Fruit fly (Drosophila melanogaster) whole organism, embryonic: Measurements from ENCODE around the gene CG1764.
A peak's percentile ranks its signal among the peaks of the same experiment; 100 is the strongest.

Experiments used
- Blimp-1 ChIP-seq: fragments of 200-800 bp; sonication (Bioruptor generic); optimal IDR thresholded peaks from 3 replicates; lab custom pipeline; 2018; ENCODE audit warnings: missing biosample characterization, missing genetic modification characterization, mild to moderate bottlenecking, moderate library complexity, missing genetic modification reagents
- CG10565 ChIP-seq: fragments of 200-800 bp; sonication (Bioruptor generic); optimal IDR thresholded peaks from 3 replicates; lab custom pipeline; 2016; ENCODE audit warnings: missing biosample characterization, mild to moderate bottlenecking, missing genetic modification characterization
- CG11085 ChIP-seq: fragments of 200-800 bp; sonication (Bioruptor generic); IDR thresholded peaks from 2 replicates; pipeline ENCODE4 v1.3.6; 2022; ENCODE audit warnings: missing biosample characterization, missing genetic modification characterization
- CG11093 ChIP-seq: fragments of 200-800 bp; sonication (Bioruptor generic); IDR thresholded peaks from 3 replicates; pipeline ENCODE4 v1.3.6; 2022; ENCODE audit warnings: missing biosample characterization, missing genetic modification characterization
- CG12219 ChIP-seq: fragments of 200-800 bp; sonication (Bioruptor generic); optimal IDR thresholded peaks from 3 replicates; lab custom pipeline; 2018; ENCODE audit warnings: missing biosample characterization, mild to moderate bottlenecking, missing genetic modification characterization
- CG13424 ChIP-seq: fragments of 200-800 bp; sonication (Bioruptor generic); optimal IDR thresholded peaks from 2 replicates; lab custom pipeline; 2019; ENCODE audit warnings: missing biosample characterization, mild to moderate bottlenecking, missing genetic modification characterization, moderate library complexity
- CG14710 ChIP-seq: fragments of 200-800 bp; sonication (Bioruptor generic); optimal IDR thresholded peaks from 3 replicates; lab custom pipeline; 2019; ENCODE audit warnings: missing biosample characterization, mild to moderate bottlenecking, missing genetic modification characterization, moderate library complexity
- CG1647 ChIP-seq: fragments of 200-800 bp; sonication (Bioruptor generic); optimal IDR thresholded peaks from 3 replicates; lab custom pipeline; 2016; ENCODE audit warnings: missing biosample characterization, missing genetic modification characterization
- CG17829 ChIP-seq: fragments of 200-800 bp; optimal IDR thresholded peaks from 2 replicates; lab custom pipeline; 2019; ENCODE audit warnings: missing biosample characterization, mild to moderate bottlenecking, missing genetic modification characterization, moderate library complexity
- CG18262 ChIP-seq: fragments of 200-800 bp; optimal IDR thresholded peaks from 3 replicates; lab custom pipeline; 2019; ENCODE audit warnings: missing biosample characterization, mild to moderate bottlenecking, missing genetic modification characterization, moderate library complexity
- CG18599 ChIP-seq: fragments of 200-800 bp; sonication (Bioruptor generic); optimal IDR thresholded peaks from 3 replicates; lab custom pipeline; 2017; ENCODE audit warnings: missing biosample characterization, missing genetic modification characterization, mild to moderate bottlenecking, moderate library complexity, missing genetic modification reagents
- CG18764 ChIP-seq: fragments of 200-800 bp; sonication (Bioruptor generic); optimal IDR thresholded peaks from 3 replicates; lab custom pipeline; 2016; ENCODE audit warnings: missing biosample characterization, missing genetic modification characterization
- CG2120 ChIP-seq: fragments of 200-800 bp; sonication (Bioruptor generic); optimal IDR thresholded peaks from 3 replicates; lab custom pipeline; 2016; ENCODE audit warnings: missing biosample characterization, missing genetic modification characterization
- CG31388 ChIP-seq: fragments of 200-800 bp; sonication (Bioruptor generic); optimal IDR thresholded peaks from 2 replicates; lab custom pipeline; 2016; ENCODE audit warnings: missing biosample characterization, missing genetic modification characterization
- CG3838 ChIP-seq: fragments of 200-800 bp; sonication (Bioruptor generic); optimal IDR thresholded peaks from 3 replicates; lab custom pipeline; 2016; ENCODE audit warnings: missing biosample characterization, missing genetic modification characterization
- CG5245 ChIP-seq: fragments of 200-800 bp; sonication (Bioruptor generic); optimal IDR thresholded peaks from 3 replicates; lab custom pipeline; 2016; ENCODE audit warnings: missing biosample characterization, missing genetic modification characterization
- CG6254 ChIP-seq: fragments of 200-800 bp; sonication (Bioruptor generic); optimal IDR thresholded peaks from 3 replicates; lab custom pipeline; 2017; ENCODE audit warnings: mild to moderate bottlenecking, missing biosample characterization, missing genetic modification reagents, missing genetic modification characterization
- CG6272 ChIP-seq: fragments of 200-800 bp; sonication (Bioruptor generic); IDR thresholded peaks from 2 replicates; pipeline ENCODE4 v1.3.6; 2022; ENCODE audit warnings: missing biosample characterization, missing genetic modification characterization
- CG6683 ChIP-seq: fragments of 200-800 bp; sonication (Bioruptor generic); optimal IDR thresholded peaks from 2 replicates; lab custom pipeline; 2017; ENCODE audit warnings: missing biosample characterization, mild to moderate bottlenecking, missing genetic modification characterization, missing genetic modification reagents
- CG6813 ChIP-seq: fragments of 200-800 bp; sonication (Bioruptor generic); optimal IDR thresholded peaks from 2 replicates; lab custom pipeline; 2017; ENCODE audit warnings: missing biosample characterization, missing genetic modification characterization, mild to moderate bottlenecking, moderate library complexity, missing genetic modification reagents
- CG6854 ChIP-seq: fragments of 200-800 bp; sonication (Bioruptor generic); optimal IDR thresholded peaks from 3 replicates; lab custom pipeline; 2017; ENCODE audit warnings: missing biosample characterization, mild to moderate bottlenecking, missing genetic modification characterization
- D ChIP-seq, 2 experiments: fragments of 200-800 bp in 1 of 2; fragments of >200 bp in 1 of 2; sonication (Bioruptor generic) in 1 of 2; optimal IDR thresholded peaks; 2 replicates in 1 of 2; 3 replicates in 1 of 2; lab custom pipeline; 2017; ENCODE audit warnings: mild to moderate bottlenecking in 1 of 2, missing biosample characterization in 1 of 2, missing genetic modification characterization in 1 of 2, missing genetic modification reagents in 1 of 2
- Fer3 ChIP-seq: fragments of 200-800 bp; sonication (Bioruptor generic); optimal IDR thresholded peaks from 2 replicates; lab custom pipeline; 2018; ENCODE audit warnings: missing biosample characterization, mild to moderate bottlenecking, missing genetic modification characterization, moderate library complexity
- H2.0 ChIP-seq: fragments of 200-800 bp; sonication (Bioruptor generic); IDR thresholded peaks from 2 replicates; pipeline ENCODE4 v1.3.6; 2022; ENCODE audit warnings: missing biosample characterization, missing genetic modification characterization
- Hr39 ChIP-seq: fragments of >200 bp; optimal IDR thresholded peaks from 2 replicates; lab custom pipeline; 2017
- Hsf ChIP-seq: fragments of 200-800 bp; sonication (Bioruptor generic); optimal IDR thresholded peaks from 3 replicates; lab custom pipeline; 2016; ENCODE audit warnings: missing biosample characterization, missing genetic modification characterization
- Lim3 ChIP-seq: fragments of 200-800 bp; sonication (Bioruptor generic); IDR thresholded peaks from 2 replicates; pipeline ENCODE4 v1.3.6; 2022; ENCODE audit warnings: missing biosample characterization, missing genetic modification characterization
- Max ChIP-seq: fragments of 200-800 bp; sonication (Bioruptor generic); optimal IDR thresholded peaks from 2 replicates; lab custom pipeline; 2016; ENCODE audit warnings: missing biosample characterization, mild to moderate bottlenecking, missing genetic modification characterization
- Myb ChIP-seq: fragments of 200-800 bp; sonication (Bioruptor generic); optimal IDR thresholded peaks from 2 replicates; lab custom pipeline; 2016; ENCODE audit warnings: missing biosample characterization, missing genetic modification characterization
- Nf-YB ChIP-seq: fragments of 200-800 bp; sonication (Bioruptor generic); optimal IDR thresholded peaks from 3 replicates; lab custom pipeline; 2019; ENCODE audit warnings: missing biosample characterization, mild to moderate bottlenecking, missing genetic modification characterization, moderate library complexity
- amos ChIP-seq: fragments of 200-800 bp; sonication (Bioruptor generic); IDR thresholded peaks from 2 replicates; pipeline ENCODE4 v1.3.6; 2022; ENCODE audit warnings: missing biosample characterization, missing genetic modification characterization; ENCODE audit not compliant: partially characterized antibody
- br ChIP-seq: fragments of >200 bp; optimal IDR thresholded peaks from 2 replicates; lab custom pipeline; 2017
- chn ChIP-seq: fragments of 200-800 bp; sonication (Bioruptor generic); optimal IDR thresholded peaks from 2 replicates; lab custom pipeline; 2016; ENCODE audit warnings: missing biosample characterization, missing genetic modification characterization
- dan ChIP-seq: fragments of 200-800 bp; sonication (Bioruptor generic); IDR thresholded peaks from 2 replicates; pipeline ENCODE4 v1.3.6; 2022; ENCODE audit warnings: missing biosample characterization, missing genetic modification characterization
- danr ChIP-seq: fragments of 200-800 bp; sonication (Bioruptor generic); IDR thresholded peaks from 2 replicates; pipeline ENCODE4 v1.3.6; 2022; ENCODE audit warnings: missing biosample characterization, missing genetic modification characterization
- dmrt11E ChIP-seq: fragments of 200-800 bp; sonication (Bioruptor generic); optimal IDR thresholded peaks from 3 replicates; lab custom pipeline; 2018; ENCODE audit warnings: missing biosample characterization, mild to moderate bottlenecking, missing genetic modification characterization, moderate library complexity
- ewg ChIP-seq: fragments of 200-800 bp; sonication (Bioruptor generic); optimal IDR thresholded peaks from 3 replicates; lab custom pipeline; 2017; ENCODE audit warnings: mild to moderate bottlenecking, missing biosample characterization, missing genetic modification reagents, missing genetic modification characterization
- fru ChIP-seq: fragments of >200 bp; optimal IDR thresholded peaks from 2 replicates; lab custom pipeline; 2017
- grn ChIP-seq: fragments of 200-800 bp; sonication (Bioruptor generic); optimal IDR thresholded peaks from 3 replicates; lab custom pipeline; 2017; ENCODE audit warnings: missing biosample characterization, missing genetic modification characterization
- kay ChIP-seq: fragments of 200-800 bp; sonication (Bioruptor generic); optimal IDR thresholded peaks from 2 replicates; lab custom pipeline; 2016; ENCODE audit warnings: missing biosample characterization, missing genetic modification characterization
- lab ChIP-seq: fragments of 200-800 bp; sonication (Bioruptor generic); optimal IDR thresholded peaks from 3 replicates; lab custom pipeline; 2017; ENCODE audit warnings: missing biosample characterization, missing genetic modification characterization, mild to moderate bottlenecking, moderate library complexity, missing genetic modification reagents
- maf-S ChIP-seq: fragments of 200-800 bp; sonication (Bioruptor generic); optimal IDR thresholded peaks from 2 replicates; lab custom pipeline; 2016; ENCODE audit warnings: missing biosample characterization, missing genetic modification characterization
- oc ChIP-seq: fragments of 200-800 bp; sonication (Bioruptor generic); optimal IDR thresholded peaks from 2 replicates; lab custom pipeline; 2018; ENCODE audit warnings: missing biosample characterization, mild to moderate bottlenecking, missing genetic modification characterization, moderate library complexity
- sc ChIP-seq, 3 experiments: fragments of >200 bp in 2 of 3; fragments of 200-800 bp in 1 of 3; sonication (Bioruptor generic) in 1 of 3; optimal IDR thresholded peaks; 2 replicates in 2 of 3; 3 replicates in 1 of 3; lab custom pipeline; 2017; ENCODE audit warnings: mild to moderate bottlenecking in 1 of 3, missing biosample characterization in 1 of 3, missing genetic modification characterization in 1 of 3, missing genetic modification reagents in 1 of 3
- shn ChIP-seq: fragments of 200-800 bp; sonication (Bioruptor generic); optimal IDR thresholded peaks from 3 replicates; lab custom pipeline; 2016; ENCODE audit warnings: missing biosample characterization, missing genetic modification characterization
- ssp ChIP-seq: fragments of 200-800 bp; sonication (Bioruptor generic); IDR thresholded peaks from 2 replicates; pipeline ENCODE4 v1.3.6; 2022; ENCODE audit warnings: missing biosample characterization, missing genetic modification characterization
- unc-4 ChIP-seq: fragments of 200-800 bp; sonication (Bioruptor generic); IDR thresholded peaks from 2 replicates; pipeline ENCODE4 v1.3.6; 2022; ENCODE audit warnings: missing biosample characterization, missing genetic modification characterization; ENCODE audit not compliant: partially characterized antibody
- unpg ChIP-seq: fragments of 200-800 bp; sonication (Bioruptor generic); optimal IDR thresholded peaks from 3 replicates; lab custom pipeline; 2018; ENCODE audit warnings: missing biosample characterization, mild to moderate bottlenecking, missing genetic modification characterization, moderate library complexity
- vnd ChIP-seq: fragments of 200-800 bp; sonication (Bioruptor generic); IDR thresholded peaks from 3 replicates; pipeline ENCODE4 v1.3.6; 2022; ENCODE audit warnings: missing biosample characterization, missing genetic modification characterization; ENCODE audit not compliant: partially characterized antibody
- wdn ChIP-seq: fragments of 200-800 bp; sonication (Bioruptor generic); IDR thresholded peaks from 2 replicates; pipeline ENCODE4 v1.3.6; 2022; ENCODE audit warnings: missing biosample characterization, missing genetic modification characterization
- yki ChIP-seq: fragments of >200 bp; optimal IDR thresholded peaks from 3 replicates; lab custom pipeline; 2018

CG1764 gene

dm6 chrX:13329572-13330046 is 27.4 kb upstream of the CG1764 start, which contains the start of gene Prx2 (continued):
- peak; percentile 15; the same call in 1 of the 2 replicates for TF ChIP-seq CG6272 (GFP tag; lab: Robert Waterston, UW)
- TF ChIP-seq vnd (GFP tag; lab: Robert Waterston, UW), result peak; percentile 71
- TF ChIP-seq CG1647 (GFP tag; lab: Kevin White, UChicago), result no peak
- TF ChIP-seq CG11085 (GFP tag; lab: Robert Waterston, UW), result 0 out of 2 replicates have a peak, but pooled peaks have one; percentile 28
- TF ChIP-seq CG6254, result no peak
- no peak for TF ChIP-seq dmrt11E (tag; lab: Kevin White, UChicago)
- TF ChIP-seq CG12219 (GFP tag; lab: Kevin White, UChicago), result no peak
- TF ChIP-seq Hr39 (lab: Kevin White, UChicago), result no peak
- TF ChIP-seq CG14710, result peak; percentile 20
- TF ChIP-seq Hsf (GFP tag; lab: Kevin White, UChicago), result peak; percentile 15
- no peak for TF ChIP-seq CG5245 (GFP tag; lab: Kevin White, UChicago)
- TF ChIP-seq dan (GFP tag; lab: Robert Waterston, UW), result no peak
- TF ChIP-seq CG6813, result no peak
- no peak for TF ChIP-seq CG6854 (GFP tag; lab: Kevin White, UChicago)
- TF ChIP-seq lab (GFP tag; lab: Kevin White, UChicago), result peak; percentile 38
- no peak for TF ChIP-seq H2.0
- TF ChIP-seq Lim3 (GFP tag; lab: Robert Waterston, UW), result no peak
- TF ChIP-seq kay (GFP tag; lab: Kevin White, UChicago), result no peak
- TF ChIP-seq CG31388, result no peak
- no peak for TF ChIP-seq CG11093 (GFP tag; lab: Robert Waterston, UW)
- TF ChIP-seq br, result no peak
- TF ChIP-seq fru, result no peak
- TF ChIP-seq amos (GFP tag; lab: Robert Waterston, UW), result peak; percentile 87; the same call in 1 of the 2 replicates
- no peak for TF ChIP-seq Fer3
- peak; percentile 83 for TF ChIP-seq unc-4 (GFP tag; lab: Robert Waterston, UW)
- no peak for TF ChIP-seq maf-S (GFP tag; lab: Kevin White, UChicago)
- TF ChIP-seq CG10565 (GFP tag; lab: Kevin White, UChicago), result no peak
- no peak for TF ChIP-seq danr (GFP tag; lab: Robert Waterston, UW)
- TF ChIP-seq Blimp-1, result no peak
- no peak for TF ChIP-seq wdn
- TF ChIP-seq unpg, result no peak
- no peak for TF ChIP-seq shn (GFP tag; lab: Kevin White, UChicago)
- TF ChIP-seq CG13424 (tag; lab: Kevin White, UChicago), result no peak
- no peak for TF ChIP-seq Nf-YB (GFP tag; lab: Kevin White, UChicago)
- no peak for TF ChIP-seq CG18764 (GFP tag; lab: Kevin White, UChicago)
- no peak for TF ChIP-seq CG3838 (GFP tag; lab: Kevin White, UChicago)
- TF ChIP-seq CG2120 (GFP tag; lab: Kevin White, UChicago), result peak; percentile 41
- no peak for TF ChIP-seq sc (optimal IDR thresholded peaks at IDR 0.05; lab: Kevin White, UChicago)
- TF ChIP-seq sc (GFP tag; optimal IDR thresholded peaks at IDR 0.05; lab: Kevin White, UChicago), result no peak
- no peak for TF ChIP-seq yki (lab: Kevin White, UChicago)
- peak; percentile 55 for TF ChIP-seq CG18599 (GFP tag; lab: Kevin White, UChicago)
- TF ChIP-seq Max (GFP tag; lab: Kevin White, UChicago), result no peak
- no peak for TF ChIP-seq chn
- no peak for TF ChIP-seq grn
- no peak for TF ChIP-seq oc (tag; lab: Kevin White, UChicago)
- TF ChIP-seq CG18262 (tag; lab: Kevin White, UChicago), result no peak
- TF ChIP-seq Myb (GFP tag; lab: Kevin White, UChicago), result peak; percentile 57
- no peak for TF ChIP-seq CG6683 (GFP tag; lab: Kevin White, UChicago)
- TF ChIP-seq ssp (GFP tag; lab: Robert Waterston, UW), result 0 out of 2 replicates have a peak, but pooled peaks have one; percentile 8
- TF ChIP-seq CG17829 (tag; lab: Kevin White, UChicago), result no peak
- no peak for TF ChIP-seq D (optimal IDR thresholded peaks at IDR 0.05; lab: Kevin White, UChicago)
- TF ChIP-seq D (GFP tag; optimal IDR thresholded peaks at IDR 0.05; lab: Kevin White, UChicago), result no peak
- no peak for TF ChIP-seq ewg (GFP tag; lab: Kevin White, UChicago)
